Worm (Caenorhabditis elegans) whole organism, late embryonic: ENCODE data around the gene sup-9.

Experiments
- C08G9.2 ChIP-seq: sonication (generic microtip); optimal IDR thresholded peaks from 2 replicates; lab custom pipeline; 2016; ENCODE audit warnings: mild to moderate bottlenecking, missing genetic modification characterization, moderate library complexity, missing compliant biosample characterization
- K09A11.1 ChIP-seq: sonication (generic microtip); optimal IDR thresholded peaks from 2 replicates; lab custom pipeline; 2017; ENCODE audit warnings: antibody characterized with exemption, mild to moderate bottlenecking, missing genetic modification characterization, missing compliant biosample characterization; ENCODE audit not compliant: insufficient read depth
- T23F11.4 ChIP-seq: fragments of 200-800 bp; sonication (Bioruptor generic); optimal IDR thresholded peaks from 2 replicates; lab custom pipeline; 2018; ENCODE audit warnings: mild to moderate bottlenecking, missing genetic modification characterization, missing compliant biosample characterization
- Y22D7AL.16 ChIP-seq: sonication (generic microtip); optimal IDR thresholded peaks from 2 replicates; lab custom pipeline; 2016; ENCODE audit warnings: missing genetic modification characterization, missing compliant biosample characterization
- ceh-14 ChIP-seq: sonication (generic microtip); optimal IDR thresholded peaks from 2 replicates; lab custom pipeline; 2016; ENCODE audit warnings: missing genotype, missing genetic modification characterization, missing compliant biosample characterization
- ceh-18 ChIP-seq: sonication (generic microtip); optimal IDR thresholded peaks from 2 replicates; lab custom pipeline; 2016; ENCODE audit warnings: missing genetic modification characterization, missing compliant biosample characterization
- ceh-22 ChIP-seq: sonication (generic microtip); optimal IDR thresholded peaks from 2 replicates; lab custom pipeline; 2017; ENCODE audit warnings: missing biosample characterization, missing genetic modification characterization
- ceh-24 ChIP-seq: sonication (generic microtip); optimal IDR thresholded peaks from 2 replicates; lab custom pipeline; 2016; ENCODE audit warnings: mild to moderate bottlenecking, missing genetic modification characterization, missing compliant biosample characterization
- ceh-30 ChIP-seq: fragments of 150-350 bp; optimal IDR thresholded peaks from 2 replicates; lab custom pipeline; 2014; ENCODE audit warnings: missing biosample characterization, missing genetic modification characterization
- ceh-45 ChIP-seq: fragments of 200-800 bp; sonication (Bioruptor generic); IDR thresholded peaks from 2 replicates; pipeline ENCODE4 v1.3.6; 2022; ENCODE audit warnings: missing genetic modification reagents, missing genetic modification characterization, missing compliant biosample characterization
- ceh-9 ChIP-seq: sonication (generic microtip); optimal IDR thresholded peaks from 2 replicates; lab custom pipeline; 2016; ENCODE audit warnings: mild to moderate bottlenecking, missing genetic modification characterization, inconsistent platforms, missing compliant biosample characterization
- dmd-4 ChIP-seq: sonication (generic microtip); optimal IDR thresholded peaks from 2 replicates; lab custom pipeline; 2016; ENCODE audit warnings: borderline replicate concordance, missing genetic modification characterization, missing compliant biosample characterization
- elt-4 ChIP-seq: sonication (generic microtip); optimal IDR thresholded peaks from 2 replicates; lab custom pipeline; 2016; ENCODE audit warnings: missing genetic modification characterization, missing compliant biosample characterization
- ets-4 ChIP-seq: sonication (generic microtip); optimal IDR thresholded peaks from 2 replicates; lab custom pipeline; 2016; ENCODE audit warnings: missing genetic modification characterization, missing compliant biosample characterization
- eyg-1 ChIP-seq: sonication (generic microtip); optimal IDR thresholded peaks from 2 replicates; lab custom pipeline; 2016; ENCODE audit warnings: missing genotype, missing genetic modification characterization, missing compliant biosample characterization
- fax-1 ChIP-seq: sonication (generic microtip); optimal IDR thresholded peaks from 2 replicates; lab custom pipeline; 2016; ENCODE audit warnings: missing genotype, missing genetic modification characterization, missing compliant biosample characterization
- fkh-10 ChIP-seq: fragments of 150-350 bp; optimal IDR thresholded peaks from 2 replicates; lab custom pipeline; 2014; ENCODE audit warnings: missing biosample characterization, missing genetic modification reagents, missing genetic modification characterization
- fkh-6 ChIP-seq: sonication (generic microtip); optimal IDR thresholded peaks from 2 replicates; lab custom pipeline; 2016; ENCODE audit warnings: missing genetic modification characterization, missing compliant biosample characterization
- gmeb-2 ChIP-seq: sonication (generic microtip); optimal IDR thresholded peaks from 2 replicates; lab custom pipeline; 2016; ENCODE audit warnings: missing genetic modification characterization, inconsistent platforms, missing compliant biosample characterization
- hlh-15 ChIP-seq: sonication (generic microtip); optimal IDR thresholded peaks from 2 replicates; lab custom pipeline; 2016; ENCODE audit warnings: missing genetic modification characterization, missing compliant biosample characterization
- hlh-30 ChIP-seq: sonication (generic microtip); optimal IDR thresholded peaks from 2 replicates; lab custom pipeline; 2017; ENCODE audit warnings: antibody characterized with exemption, missing genetic modification characterization, missing compliant biosample characterization; ENCODE audit not compliant: insufficient read depth
- hlh-8 ChIP-seq: sonication (generic microtip); optimal IDR thresholded peaks from 2 replicates; lab custom pipeline; 2016; ENCODE audit warnings: missing genotype, missing genetic modification characterization, missing compliant biosample characterization
- lim-6 ChIP-seq: sonication (generic microtip); optimal IDR thresholded peaks from 2 replicates; lab custom pipeline; 2016; ENCODE audit warnings: missing genetic modification characterization, missing compliant biosample characterization
- lin-11 ChIP-seq: fragments of 200-800 bp; sonication (Bioruptor generic); optimal IDR thresholded peaks from 2 replicates; lab custom pipeline; 2018; ENCODE audit warnings: mild to moderate bottlenecking, missing genetic modification characterization, missing compliant biosample characterization
- madf-2 ChIP-seq: sonication (generic microtip); optimal IDR thresholded peaks from 2 replicates; lab custom pipeline; 2017; ENCODE audit warnings: missing genetic modification characterization, missing compliant biosample characterization
- mec-3 ChIP-seq: sonication (generic microtip); optimal IDR thresholded peaks from 2 replicates; lab custom pipeline; 2016; ENCODE audit warnings: borderline replicate concordance, missing genetic modification characterization, missing compliant biosample characterization
- nhr-11 ChIP-seq: fragments of 150-350 bp; optimal IDR thresholded peaks from 2 replicates; lab custom pipeline; 2014; ENCODE audit warnings: missing biosample characterization, missing genetic modification characterization
- nhr-232 ChIP-seq: sonication (generic microtip); optimal IDR thresholded peaks from 2 replicates; lab custom pipeline; 2016; ENCODE audit warnings: missing genetic modification characterization, missing compliant biosample characterization
- npax-4 ChIP-seq: sonication (generic microtip); optimal IDR thresholded peaks from 2 replicates; lab custom pipeline; 2016; ENCODE audit warnings: missing genetic modification characterization, missing compliant biosample characterization
- pag-3 ChIP-seq: sonication (generic microtip); optimal IDR thresholded peaks from 2 replicates; lab custom pipeline; 2016; ENCODE audit warnings: missing compliant biosample characterization, missing genetic modification characterization, borderline replicate concordance
- pax-1 ChIP-seq: fragments of 150-350 bp; optimal IDR thresholded peaks from 2 replicates; lab custom pipeline; 2014; ENCODE audit warnings: missing biosample characterization, missing genetic modification characterization
- pha-4 ChIP-seq: fragments of 150-350 bp; optimal IDR thresholded peaks from 2 replicates; lab custom pipeline; 2018; ENCODE audit warnings: missing biosample characterization, missing genetic modification reagents, missing genetic modification characterization
- pqm-1 ChIP-seq: sonication (generic microtip); optimal IDR thresholded peaks from 2 replicates; lab custom pipeline; 2016; ENCODE audit warnings: missing genetic modification characterization, missing compliant biosample characterization
- rnt-1 ChIP-seq: sonication (generic microtip); optimal IDR thresholded peaks from 2 replicates; lab custom pipeline; 2016; ENCODE audit warnings: missing genetic modification characterization, missing compliant biosample characterization
- sox-4 ChIP-seq: sonication (generic microtip); optimal IDR thresholded peaks from 2 replicates; lab custom pipeline; 2017; ENCODE audit warnings: mild to moderate bottlenecking, missing genetic modification characterization, inconsistent platforms, missing compliant biosample characterization
- syd-9 ChIP-seq: sonication (generic microtip); optimal IDR thresholded peaks from 2 replicates; lab custom pipeline; 2016; ENCODE audit warnings: mild to moderate bottlenecking, missing genetic modification characterization, moderate library complexity, missing compliant biosample characterization
- tbx-2 ChIP-seq: sonication (generic microtip); optimal IDR thresholded peaks from 2 replicates; lab custom pipeline; 2016; ENCODE audit warnings: missing genetic modification characterization, missing compliant biosample characterization
- unc-3 ChIP-seq, 2 experiments: fragments of 200-800 bp in 1 of 2; sonication (Bioruptor generic) in 1 of 2; sonication (generic microtip) in 1 of 2; conservative IDR thresholded peaks in 1 of 2; optimal IDR thresholded peaks in 1 of 2; 2 replicates each; pipeline versions ENCODE4 v1.3.6 to Lab custom; 2016 to 2022; ENCODE audit warnings: missing compliant biosample characterization in 2 of 2, missing genetic modification characterization in 2 of 2, missing genetic modification reagents in 1 of 2
- unc-42 ChIP-seq: sonication (generic microtip); optimal IDR thresholded peaks from 2 replicates; lab custom pipeline; 2016; ENCODE audit warnings: missing genotype, missing genetic modification characterization, missing compliant biosample characterization
- unc-55 ChIP-seq: sonication (generic microtip); optimal IDR thresholded peaks from 2 replicates; lab custom pipeline; 2017; ENCODE audit warnings: missing biosample characterization, missing genetic modification reagents, missing genetic modification characterization
- zip-5 ChIP-seq: sonication (generic microtip); optimal IDR thresholded peaks from 2 replicates; lab custom pipeline; 2016; ENCODE audit warnings: missing genetic modification characterization, missing compliant biosample characterization
- ztf-16 ChIP-seq: sonication (generic microtip); optimal IDR thresholded peaks from 2 replicates; lab custom pipeline; 2017; ENCODE audit warnings: missing genetic modification characterization, missing compliant biosample characterization

Gene sup-9

ce11 chrII:2686985-2687675, at the start of gene sup-9, which contains the start of gene nspf-1:
TSS of gene sup-9 (minus strand) at chrII:2687027.
TSS of gene nspf-1 (plus strand) at chrII:2687625.
- no peak for TF ChIP-seq Y22D7AL.16 (tag; lab: Kevin White, UChicago)
- TF ChIP-seq K09A11.1 = no peak
- no peak for TF ChIP-seq pqm-1 (tag; lab: Kevin White, UChicago)
- TF ChIP-seq unc-42 = peak; percentile 45
- no peak for TF ChIP-seq fkh-10 (GFP tag; lab: Kevin White, UChicago)
- TF ChIP-seq T23F11.4 (GFP tag; lab: Kevin White, UChicago) = no peak
- no peak for TF ChIP-seq dmd-4 (tag; lab: Kevin White, UChicago)
- TF ChIP-seq unc-3 (GFP tag; conservative IDR thresholded peaks at IDR 0.05; lab: Robert Waterston, UW) = no peak
- no peak for TF ChIP-seq unc-3 (tag; optimal IDR thresholded peaks at IDR 0.05; lab: Kevin White, UChicago)
- TF ChIP-seq hlh-15 (tag; lab: Kevin White, UChicago) = no peak
- peak; percentile 52 for TF ChIP-seq hlh-8 (tag; lab: Kevin White, UChicago)
- TF ChIP-seq eyg-1 (tag; lab: Kevin White, UChicago) = no peak
- no peak for TF ChIP-seq syd-9 (tag; lab: Kevin White, UChicago)
- no peak for TF ChIP-seq ceh-22
- TF ChIP-seq ceh-18 = peak; percentile 36
- TF ChIP-seq ceh-45 = no peak
- TF ChIP-seq rnt-1 (tag; lab: Kevin White, UChicago) = no peak
- TF ChIP-seq ceh-9 (tag; lab: Kevin White, UChicago) = no peak
- TF ChIP-seq npax-4 (tag; lab: Kevin White, UChicago) = no peak
- no peak for TF ChIP-seq ceh-14 (tag; lab: Kevin White, UChicago)
- no peak for TF ChIP-seq gmeb-2 (tag; lab: Kevin White, UChicago)
- TF ChIP-seq ets-4 = no peak
- no peak for TF ChIP-seq lim-6 (tag; lab: Kevin White, UChicago)
- TF ChIP-seq ceh-24 (tag; lab: Kevin White, UChicago) = no peak
- peak; percentile 35 for TF ChIP-seq unc-55 (GFP tag; lab: Kevin White, UChicago)
- no peak for TF ChIP-seq mec-3 (tag; lab: Kevin White, UChicago)
- TF ChIP-seq pha-4 (tag; lab: Kevin White, UChicago) = no peak
- TF ChIP-seq fax-1 (tag; lab: Kevin White, UChicago) = no peak
- no peak for TF ChIP-seq nhr-232 (tag; lab: Kevin White, UChicago)
- TF ChIP-seq ceh-30 = no peak
- TF ChIP-seq madf-2 (tag; lab: Kevin White, UChicago) = no peak
- no peak for TF ChIP-seq nhr-11 (tag; lab: Kevin White, UChicago)
- no peak for TF ChIP-seq hlh-30
- no peak for TF ChIP-seq ztf-16 (tag; lab: Kevin White, UChicago)
- TF ChIP-seq, all 69 proteins: peak for 4

ce11 chrII:2736156-2736728, 49.4 kb upstream of the sup-9 start, which contains the start of gene T05A8.8:
TSS of gene T05A8.8 (plus strand) at chrII:2736678.
- TF ChIP-seq elt-4 (tag; lab: Kevin White, UChicago) (no peak), fkh-6 (tag; lab: Kevin White, UChicago) (no peak), tbx-2 (no peak), hlh-8 (tag; lab: Kevin White, UChicago) (no peak), nhr-11 (tag; lab: Kevin White, UChicago) (no peak), T23F11.4 (GFP tag; lab: Kevin White, UChicago) (no peak), pha-4 (tag; lab: Kevin White, UChicago) (no peak), sox-4 (tag; lab: Kevin White, UChicago) (no peak), zip-5 (no peak), lin-11 (tag; lab: Kevin White, UChicago) (no peak), ceh-18 (no peak), fkh-10 (GFP tag; lab: Kevin White, UChicago) (no peak), ceh-30 (no peak), pax-1 (tag; lab: Kevin White, UChicago) (no peak), madf-2 (tag; lab: Kevin White, UChicago) (no peak), pag-3 (tag; lab: Kevin White, UChicago) (no peak), C08G9.2 (no peak), Y22D7AL.16 (tag; lab: Kevin White, UChicago) (no peak)
